Worm (Caenorhabditis elegans): ENCODE results near the gene nphp-1.

DNA sequence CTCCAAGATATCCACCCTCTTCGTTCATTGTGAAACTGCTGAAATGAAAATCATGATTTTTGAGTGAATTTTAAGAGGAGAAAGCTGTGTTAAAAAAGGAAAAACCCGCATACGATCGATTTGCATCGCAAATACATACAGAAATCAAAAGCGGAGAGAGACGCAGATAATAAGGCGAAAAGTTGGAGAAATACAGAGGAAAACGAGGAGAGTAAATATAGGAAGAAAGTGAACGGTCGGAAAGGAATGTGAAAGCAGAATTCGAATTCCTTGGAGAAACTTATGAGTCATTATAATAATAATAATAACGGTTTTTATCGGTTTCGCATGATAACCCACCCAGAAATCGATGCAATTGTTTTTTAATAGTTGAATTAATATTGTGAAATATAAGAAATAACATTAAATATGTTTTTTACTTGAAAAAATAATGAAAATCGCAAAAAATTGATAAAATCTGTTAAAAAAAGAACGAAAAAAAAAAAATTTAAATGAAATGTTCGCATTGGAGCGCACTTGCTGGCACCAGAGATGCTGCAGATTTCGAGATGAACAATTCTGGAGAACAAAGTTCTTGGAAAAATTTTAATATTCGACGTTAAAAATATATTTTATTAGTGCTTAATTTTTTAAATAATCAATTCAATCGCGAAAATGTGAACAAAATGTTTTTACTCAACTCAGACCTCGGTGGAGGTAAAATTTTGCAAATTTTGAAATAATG, 44.7 kb downstream of the nphp-1 start, which contains the start of gene ccm-3:
- TF ChIP-seq T23F11.4 (GFP tag; optimal IDR thresholded peaks at IDR 0.05) (no peak), pha-4 (tag; optimal IDR thresholded peaks at IDR 0.05) (no peak)
